Worm (Caenorhabditis elegans) whole organism, L4 larva: ENCODE measurements around the gene H12I13.1.

Source experiments
- D1046.2 ChIP-seq: fragments of 200-800 bp; sonication (Bioruptor generic); IDR thresholded peaks from 2 replicates; pipeline ENCODE4 v1.3.6; 2022; ENCODE audit warnings: missing genetic modification characterization, missing compliant biosample characterization
- F10B5.3 ChIP-seq: sonication (generic microtip); optimal IDR thresholded peaks from 2 replicates; lab custom pipeline; 2016; ENCODE audit warnings: mild to moderate bottlenecking, missing genetic modification characterization, missing compliant biosample characterization
- F26F4.8 ChIP-seq: fragments of 200-800 bp; sonication (Bioruptor generic); conservative IDR thresholded peaks from 2 replicates; pipeline ENCODE4 v1.3.6; 2022; ENCODE audit warnings: missing genetic modification characterization, missing compliant biosample characterization
- F44E2.7 ChIP-seq: fragments of 200-800 bp; sonication (Bioruptor generic); IDR thresholded peaks from 2 replicates; pipeline ENCODE4 v2.1.2; 2022; ENCODE audit warnings: missing genetic modification characterization, missing compliant biosample characterization
- F49E8.2 ChIP-seq: sonication (generic microtip); optimal IDR thresholded peaks from 2 replicates; lab custom pipeline; 2016; ENCODE audit warnings: missing compliant biosample characterization, mild to moderate bottlenecking, missing genetic modification characterization, borderline replicate concordance
- R02D3.7 ChIP-seq: fragments of 150-350 bp; sonication (generic microtip); optimal IDR thresholded peaks from 3 replicates; lab custom pipeline; 2014; ENCODE audit warnings: missing biosample characterization, missing genetic modification characterization
- Y48G9A.11 ChIP-seq: fragments of 200-800 bp; sonication (Bioruptor generic); IDR thresholded peaks from 2 replicates; pipeline ENCODE4 v1.3.6; 2022; ENCODE audit warnings: missing genetic modification reagents, missing genetic modification characterization, missing compliant biosample characterization
- Y75B8A.6 ChIP-seq: fragments of 200-800 bp; sonication (Bioruptor generic); IDR thresholded peaks from 2 replicates; pipeline ENCODE4 v1.3.6; 2022; ENCODE audit warnings: missing genetic modification reagents, missing genetic modification characterization, missing compliant biosample characterization
- aha-1 ChIP-seq: fragments of 150-350 bp; peaks from one replicate; lab custom pipeline; 2014; ENCODE audit warnings: missing biosample characterization, missing genetic modification characterization
- ama-1 ChIP-seq: fragments of 150-350 bp; optimal IDR thresholded peaks from 2 replicates; lab custom pipeline; 2014; ENCODE audit warnings: inconsistent platforms, mixed read lengths
- arid-1 ChIP-seq: fragments of 200-800 bp; sonication (Bioruptor generic); conservative IDR thresholded peaks from 2 replicates; pipeline ENCODE4 v1.3.6; 2022; ENCODE audit warnings: missing genetic modification reagents, missing genetic modification characterization, missing compliant biosample characterization
- ceh-32 ChIP-seq: sonication (generic microtip); optimal IDR thresholded peaks from 2 replicates; lab custom pipeline; 2016; ENCODE audit warnings: mild to moderate bottlenecking, missing genetic modification characterization, missing compliant biosample characterization; ENCODE audit not compliant: poor library complexity
- ceh-44 ChIP-seq: fragments of 200-800 bp; sonication (Bioruptor generic); IDR thresholded peaks from 2 replicates; pipeline ENCODE4 v1.3.6; 2022; ENCODE audit warnings: missing genetic modification reagents, missing genetic modification characterization, missing compliant biosample characterization
- cey-2 ChIP-seq: sonication (generic microtip); optimal IDR thresholded peaks from 3 replicates; lab custom pipeline; 2017; ENCODE audit warnings: missing genetic modification characterization, mild to moderate bottlenecking, missing compliant biosample characterization, antibody characterized with exemption, borderline replicate concordance; ENCODE audit not compliant: insufficient read depth
- dmd-6 ChIP-seq: fragments of 200-800 bp; sonication (Bioruptor generic); IDR thresholded peaks from 2 replicates; pipeline ENCODE4 v1.3.6; 2022; ENCODE audit warnings: missing genetic modification reagents, missing genetic modification characterization, missing compliant biosample characterization
- gei-8 ChIP-seq: fragments of 200-800 bp; sonication (Bioruptor generic); optimal IDR thresholded peaks from 2 replicates; lab custom pipeline; 2018; ENCODE audit warnings: mild to moderate bottlenecking, missing genetic modification characterization, missing compliant biosample characterization
- hlh-11 ChIP-seq: fragments of 200-800 bp; sonication (Bioruptor generic); optimal IDR thresholded peaks from 2 replicates; lab custom pipeline; 2018; ENCODE audit warnings: mild to moderate bottlenecking, missing genetic modification characterization, missing compliant biosample characterization
- hmg-1.1 ChIP-seq: fragments of 200-800 bp; sonication (Bioruptor generic); IDR thresholded peaks from 2 replicates; pipeline ENCODE4 v1.3.6; 2022; ENCODE audit warnings: missing genetic modification reagents, missing genetic modification characterization, missing compliant biosample characterization
- jun-1 ChIP-seq: fragments of 150-350 bp; optimal IDR thresholded peaks from 2 replicates; lab custom pipeline; 2014; ENCODE audit warnings: missing biosample characterization, missing genetic modification reagents, missing genetic modification characterization
- lim-7 ChIP-seq: fragments of 200-800 bp; sonication (Bioruptor generic); IDR thresholded peaks from 2 replicates; pipeline ENCODE4 v1.3.6; 2022; ENCODE audit warnings: missing genetic modification characterization, missing compliant biosample characterization
- lin-13 ChIP-seq: fragments of 150-350 bp; optimal IDR thresholded peaks from 2 replicates; lab custom pipeline; 2014; ENCODE audit warnings: missing biosample characterization, missing genetic modification reagents, missing genetic modification characterization
- lin-38 ChIP-seq: fragments of 200-800 bp; sonication (Bioruptor generic); IDR thresholded peaks from 2 replicates; pipeline ENCODE4 v1.3.6; 2022; ENCODE audit warnings: missing genetic modification reagents, missing genetic modification characterization, missing compliant biosample characterization
- lir-3 ChIP-seq: sonication (generic microtip); optimal IDR thresholded peaks from 2 replicates; lab custom pipeline; 2016; ENCODE audit warnings: mild to moderate bottlenecking, missing genetic modification characterization, missing compliant biosample characterization
- madf-5 ChIP-seq, 2 experiments: fragments of 200-800 bp; sonication (Bioruptor generic); IDR thresholded peaks; 2 replicates each; pipeline ENCODE4 v1.3.6; 2022; ENCODE audit warnings: missing compliant biosample characterization in 2 of 2, missing genetic modification characterization in 2 of 2
- madf-9 ChIP-seq: fragments of 200-800 bp; sonication (Bioruptor generic); conservative IDR thresholded peaks from 2 replicates; pipeline ENCODE4 v1.3.6; 2022; ENCODE audit warnings: missing genetic modification reagents, missing genetic modification characterization, missing compliant biosample characterization
- mes-2 ChIP-seq: sonication (generic microtip); optimal IDR thresholded peaks from 2 replicates; lab custom pipeline; 2016; ENCODE audit warnings: missing genotype, mild to moderate bottlenecking, missing genetic modification characterization, missing compliant biosample characterization; ENCODE audit not compliant: poor library complexity, severe bottlenecking
- nhr-10 ChIP-seq: fragments of 150-350 bp; optimal IDR thresholded peaks from 2 replicates; lab custom pipeline; 2014; ENCODE audit warnings: missing biosample characterization, missing genetic modification characterization
- nhr-76 ChIP-seq: fragments of 150-350 bp; optimal IDR thresholded peaks from 2 replicates; lab custom pipeline; 2014; ENCODE audit warnings: missing biosample characterization, missing genetic modification characterization
- php-3 ChIP-seq: fragments of 200-800 bp; sonication (Bioruptor generic); IDR thresholded peaks from 2 replicates; pipeline ENCODE4 v1.3.6; 2022; ENCODE audit warnings: missing genetic modification reagents, missing genetic modification characterization, missing compliant biosample characterization
- pqm-1 ChIP-seq: sonication (generic microtip); optimal IDR thresholded peaks from 2 replicates; lab custom pipeline; 2017; ENCODE audit warnings: missing biosample characterization, missing genetic modification characterization
- saeg-2 ChIP-seq: fragments of 200-800 bp; sonication (Bioruptor generic); IDR thresholded peaks from 2 replicates; pipeline ENCODE4 v1.3.6; 2022; ENCODE audit warnings: missing genetic modification reagents, missing genetic modification characterization, missing compliant biosample characterization
- sdz-12 ChIP-seq: fragments of 200-800 bp; sonication (Bioruptor generic); optimal IDR thresholded peaks from 2 replicates; lab custom pipeline; 2018; ENCODE audit warnings: mild to moderate bottlenecking, missing genetic modification characterization, missing compliant biosample characterization
- set-16 ChIP-seq: fragments of 200-800 bp; sonication (Bioruptor generic); IDR thresholded peaks from 2 replicates; pipeline ENCODE4 v1.3.6; 2022; ENCODE audit warnings: missing genetic modification reagents, missing genetic modification characterization, missing compliant biosample characterization
- snpc-1.2 ChIP-seq: fragments of 200-800 bp; sonication (Bioruptor generic); IDR thresholded peaks from 2 replicates; pipeline ENCODE4 v1.3.6; 2022; ENCODE audit warnings: missing genetic modification reagents, missing genetic modification characterization, missing compliant biosample characterization
- spr-1 ChIP-seq: sonication (generic microtip); optimal IDR thresholded peaks from 2 replicates; lab custom pipeline; 2016; ENCODE audit warnings: mild to moderate bottlenecking, missing genetic modification characterization, missing compliant biosample characterization
- unc-130 ChIP-seq: sonication (generic microtip); optimal IDR thresholded peaks from 2 replicates; lab custom pipeline; 2016; ENCODE audit warnings: missing genetic modification reagents, missing genetic modification characterization, missing compliant biosample characterization
- unc-62 ChIP-seq, 3 experiments: fragments of 150-350 bp in 1 of 3; sonication (generic microtip); optimal IDR thresholded peaks in 2 of 3; peaks in 1 of 3; 1 replicate in 1 of 3; 2 replicates in 2 of 3; lab custom pipeline; 2014 to 2017; ENCODE audit warnings: missing biosample characterization in 3 of 3, missing genetic modification characterization in 3 of 3, missing genetic modification reagents in 3 of 3, missing genotype in 1 of 3

The H12I13.1 gene

DNA sequence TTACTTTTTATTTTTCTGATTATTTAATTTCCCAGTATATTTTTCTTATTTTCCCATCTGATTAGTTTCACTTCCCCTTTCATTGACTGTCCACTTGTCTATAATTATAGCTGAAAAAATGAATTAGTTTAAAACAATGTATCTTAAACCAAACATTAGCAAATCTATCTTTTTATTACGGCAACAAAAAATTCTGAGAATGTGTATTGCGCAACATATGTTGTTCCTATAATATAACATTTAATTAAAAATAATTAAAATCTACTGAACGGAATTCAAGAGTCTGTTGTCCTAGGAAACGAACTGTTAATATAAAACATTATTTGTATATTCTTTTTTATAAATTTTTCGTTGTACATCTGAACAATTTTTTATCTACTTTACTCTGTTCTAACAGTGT lies 43.0 kb upstream of the H12I13.1 start:
- TF ChIP-seq F26F4.8 (no peak), sdz-12 (GFP tag; lab: Kevin White, UChicago) (no peak), F10B5.3 (tag; lab: Kevin White, UChicago) (no peak), cey-2 (tag; lab: Kevin White, UChicago) (no peak), pqm-1 (tag; lab: Kevin White, UChicago) (no peak), php-3 (GFP tag; lab: Robert Waterston, UW) (no peak), madf-9 (GFP tag; lab: Robert Waterston, UW) (no peak), F44E2.7 (GFP tag; lab: Robert Waterston, UW) (no peak), jun-1 (tag; lab: Kevin White, UChicago) (no peak), lin-13 (GFP tag; lab: Kevin White, UChicago) (no peak), nhr-76 (tag; lab: Kevin White, UChicago) (no peak), dmd-6 (GFP tag; lab: Robert Waterston, UW) (no peak), F49E8.2 (tag; lab: Kevin White, UChicago) (no peak)
- TF ChIP-seq, all 104 proteins: peak for 0

DNA sequence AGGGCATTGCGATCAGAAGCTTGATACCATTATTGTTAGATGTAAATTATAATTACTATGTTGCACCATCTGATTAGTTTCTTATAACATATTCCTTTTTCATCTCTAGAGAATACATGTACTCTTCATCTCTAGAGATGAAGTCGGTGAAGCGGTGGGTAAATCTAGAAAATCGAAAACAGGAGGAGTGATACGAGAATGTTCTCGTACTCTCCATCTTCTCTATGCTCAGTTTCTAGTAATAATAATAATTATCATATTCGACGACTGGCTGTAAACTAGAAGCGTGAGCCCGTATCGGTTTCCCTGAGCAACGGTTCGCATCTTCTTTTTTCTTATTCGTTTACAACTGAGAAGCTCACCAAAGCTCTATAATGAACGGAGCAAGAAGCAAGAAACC lies 40.8 kb upstream of the H12I13.1 start:
- no peak for TF ChIP-seq ama-1 (lab: Kevin White, UChicago)
- no peak for TF ChIP-seq lir-3 (tag; lab: Kevin White, UChicago)
- TF ChIP-seq set-16: no peak
- TF ChIP-seq aha-1: peak; percentile 90

DNA sequence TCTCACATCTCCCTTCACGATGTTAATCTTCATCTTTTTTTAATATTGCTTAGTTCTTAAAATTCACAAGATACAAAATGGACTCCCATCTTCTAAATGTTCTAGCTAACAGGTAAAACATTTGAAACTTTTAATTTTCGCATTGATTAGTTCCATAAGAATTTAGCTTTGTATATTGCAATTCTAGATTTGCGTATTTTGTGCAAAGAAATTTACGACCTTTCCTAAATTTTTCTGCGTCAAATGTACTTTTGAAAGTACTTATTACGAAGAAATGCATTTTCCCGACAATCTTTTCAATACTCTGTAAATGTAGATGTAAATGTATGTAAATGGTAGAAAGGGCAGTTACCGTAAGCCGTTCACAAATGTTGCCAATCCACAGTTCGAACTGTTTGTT lies 37.0 kb upstream of the H12I13.1 start:
- TF ChIP-seq F44E2.7 (GFP tag; lab: Robert Waterston, UW): no peak
- peak in 1 of 2 experiments; percentile 94 for TF ChIP-seq unc-62 (GFP tag; optimal IDR thresholded peaks at IDR 0.05 in 1 of 2; lab: Kevin White, UChicago)
- no peak for TF ChIP-seq unc-62 (tag; optimal IDR thresholded peaks at IDR 0.05; lab: Kevin White, UChicago)

DNA sequence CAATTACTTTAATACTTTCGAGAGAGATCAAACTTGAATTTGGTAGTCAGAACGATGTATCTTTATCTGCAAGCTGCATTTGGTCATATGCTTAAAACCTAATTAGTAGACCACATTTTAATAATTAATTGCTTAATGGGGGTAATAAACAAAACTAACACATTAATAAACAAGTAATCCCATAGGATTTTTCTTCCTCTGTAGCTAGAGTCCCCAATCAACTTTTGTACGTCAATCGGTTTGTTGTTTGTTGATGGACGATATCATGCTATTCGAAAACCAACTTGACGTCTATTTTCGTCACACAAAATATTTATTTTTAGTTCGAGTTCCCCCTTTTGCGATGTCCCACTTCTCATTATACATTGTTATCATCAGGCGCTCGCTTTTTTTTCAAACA lies 34.5 kb upstream of the H12I13.1 start:
- TF ChIP-seq Y75B8A.6 (GFP tag; lab: Robert Waterston, UW) (no peak), D1046.2 (GFP tag; lab: Robert Waterston, UW) (no peak), Y48G9A.11 (GFP tag; lab: Robert Waterston, UW) (no peak), nhr-10 (tag; lab: Kevin White, UChicago) (no peak), madf-5 (GFP tag; IDR thresholded peaks at IDR 0.05; lab: Robert Waterston, UW) (no peak), jun-1 (tag; lab: Kevin White, UChicago) (no peak)
- TF ChIP-seq, all 104 proteins: peak for 0

DNA sequence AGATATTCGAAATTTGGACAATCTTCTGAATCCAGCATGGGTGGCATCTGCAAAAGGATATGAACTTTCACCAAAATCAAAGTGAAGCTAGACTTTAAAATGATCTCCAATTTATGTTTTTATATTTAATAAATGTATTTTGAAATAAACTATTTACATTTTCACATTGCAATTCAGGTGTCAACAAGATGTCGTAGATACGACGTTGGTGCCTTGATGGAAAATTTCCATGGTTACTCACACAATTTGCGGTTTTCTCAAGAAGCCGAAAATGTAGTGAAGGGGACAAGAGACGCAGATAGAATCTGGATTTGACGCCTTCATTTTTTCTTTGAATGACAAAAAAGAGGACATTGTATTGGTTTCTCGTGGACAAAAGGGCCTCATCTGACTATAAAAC lies 32.5 kb upstream of the H12I13.1 start, which contains the start of gene rgs-3:
TSS of gene rgs-3 (plus strand) at position 301 of the 400 bp plus-strand sequence.
- TF ChIP-seq gei-8 (GFP tag; lab: Kevin White, UChicago) (no peak), saeg-2 (GFP tag; lab: Robert Waterston, UW) (no peak), lir-3 (tag; lab: Kevin White, UChicago) (no peak), F26F4.8 (no peak), lin-38 (no peak), ceh-32 (tag; lab: Kevin White, UChicago) (no peak), F44E2.7 (GFP tag; lab: Robert Waterston, UW) (no peak), hlh-11 (tag; lab: Kevin White, UChicago) (no peak), spr-1 (tag; lab: Kevin White, UChicago) (no peak), ceh-44 (GFP tag; lab: Robert Waterston, UW) (no peak), hmg-1.1 (GFP tag; lab: Robert Waterston, UW) (no peak), unc-130 (GFP tag; lab: Kevin White, UChicago) (no peak), mes-2 (tag; lab: Kevin White, UChicago) (no peak), R02D3.7 (tag; lab: Kevin White, UChicago) (no peak), arid-1 (GFP tag; lab: Robert Waterston, UW) (no peak), F49E8.2 (tag; lab: Kevin White, UChicago) (no peak), lim-7 (GFP tag; lab: Robert Waterston, UW) (no peak), snpc-1.2 (GFP tag; lab: Robert Waterston, UW) (no peak)
- TF ChIP-seq, all 104 proteins: peak for 0
